Worm (Caenorhabditis elegans) whole organism, late embryonic: ENCODE results near the gene tpa-1.

Source experiments
- ceh-30 ChIP-seq: fragments of 150-350 bp; optimal IDR thresholded peaks from 2 replicates; lab custom pipeline; 2014; ENCODE audit warnings: missing biosample characterization, missing genetic modification characterization
- hlh-30 ChIP-seq: sonication (generic microtip); optimal IDR thresholded peaks from 2 replicates; lab custom pipeline; 2017; ENCODE audit warnings: antibody characterized with exemption, missing genetic modification characterization, missing compliant biosample characterization; ENCODE audit not compliant: insufficient read depth
- hlh-6 ChIP-seq: sonication (generic microtip); optimal IDR thresholded peaks from 2 replicates; lab custom pipeline; 2016; ENCODE audit warnings: missing genotype, missing genetic modification characterization, missing compliant biosample characterization
- hlh-8 ChIP-seq: sonication (generic microtip); optimal IDR thresholded peaks from 2 replicates; lab custom pipeline; 2016; ENCODE audit warnings: missing genotype, missing genetic modification characterization, missing compliant biosample characterization
- lin-11 ChIP-seq: fragments of 200-800 bp; sonication (Bioruptor generic); optimal IDR thresholded peaks from 2 replicates; lab custom pipeline; 2018; ENCODE audit warnings: mild to moderate bottlenecking, missing genetic modification characterization, missing compliant biosample characterization
- nhr-232 ChIP-seq: sonication (generic microtip); optimal IDR thresholded peaks from 2 replicates; lab custom pipeline; 2016; ENCODE audit warnings: missing genetic modification characterization, missing compliant biosample characterization
- ref-2 ChIP-seq: sonication (generic microtip); optimal IDR thresholded peaks from 2 replicates; lab custom pipeline; 2016; ENCODE audit warnings: missing genetic modification characterization, missing compliant biosample characterization

- TF ChIP-seq hlh-6 (tag; lab: Kevin White, UChicago) = no peak
- TF ChIP-seq lin-11 = no peak
- no peak for TF ChIP-seq ceh-30 (tag; lab: Kevin White, UChicago)
- TF ChIP-seq nhr-232 = no peak
- no peak for TF ChIP-seq hlh-8 (tag; lab: Kevin White, UChicago)
- no peak for TF ChIP-seq ref-2 (tag; lab: Kevin White, UChicago)
- TF ChIP-seq hlh-30 (tag; lab: Kevin White, UChicago) = no peak
Observed at ce11 chrIV:139652-140051, 47.9 kb downstream of the tpa-1 start.
